Fruit fly (Drosophila melanogaster): ENCODE results near the gene Msh6.
A peak's percentile ranks its signal among the peaks of the same experiment; 100 is the strongest.

DNA sequence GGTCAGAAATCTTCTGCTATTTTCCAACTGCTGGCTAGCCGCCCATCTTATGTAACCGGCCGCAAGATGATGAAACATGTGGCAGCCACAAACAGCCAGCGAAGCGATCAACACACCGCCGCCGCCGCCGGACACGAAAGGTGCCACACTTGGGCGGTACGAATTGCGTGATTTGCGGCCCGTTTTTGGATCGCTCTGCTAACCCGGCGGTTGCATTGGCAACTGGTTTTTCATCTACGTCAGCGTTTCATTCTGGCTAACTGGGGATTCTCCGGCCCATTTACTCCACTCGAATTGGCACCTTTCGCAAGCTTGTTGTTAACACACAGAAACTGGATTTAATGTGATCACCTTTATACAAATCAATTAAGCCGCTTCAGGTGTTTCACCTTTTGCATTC, 34.6 kb downstream of the Msh6 start:
- no peak for TF ChIP-seq CG17806 (tag; optimal IDR thresholded peaks at IDR 0.05)
- TF ChIP-seq EcR (GFP tag; optimal IDR thresholded peaks at IDR 0.05), result peak; percentile 88
- no peak for TF ChIP-seq CG12605 (GFP tag; IDR thresholded peaks at IDR 0.05)
- no peak for TF ChIP-seq CG9948 (tag; optimal IDR thresholded peaks at IDR 0.05)
- TF ChIP-seq CG8301 (tag; optimal IDR thresholded peaks at IDR 0.05), result no peak
- TF ChIP-seq CG4496 (GFP tag; IDR thresholded peaks at IDR 0.05), result no peak
- TF ChIP-seq CG8159 (tag; optimal IDR thresholded peaks at IDR 0.05), result no peak

Measured in whole organism, pupa.